Fruit fly (Drosophila melanogaster): ENCODE measurements around the gene FER.

FER gene

DNA sequence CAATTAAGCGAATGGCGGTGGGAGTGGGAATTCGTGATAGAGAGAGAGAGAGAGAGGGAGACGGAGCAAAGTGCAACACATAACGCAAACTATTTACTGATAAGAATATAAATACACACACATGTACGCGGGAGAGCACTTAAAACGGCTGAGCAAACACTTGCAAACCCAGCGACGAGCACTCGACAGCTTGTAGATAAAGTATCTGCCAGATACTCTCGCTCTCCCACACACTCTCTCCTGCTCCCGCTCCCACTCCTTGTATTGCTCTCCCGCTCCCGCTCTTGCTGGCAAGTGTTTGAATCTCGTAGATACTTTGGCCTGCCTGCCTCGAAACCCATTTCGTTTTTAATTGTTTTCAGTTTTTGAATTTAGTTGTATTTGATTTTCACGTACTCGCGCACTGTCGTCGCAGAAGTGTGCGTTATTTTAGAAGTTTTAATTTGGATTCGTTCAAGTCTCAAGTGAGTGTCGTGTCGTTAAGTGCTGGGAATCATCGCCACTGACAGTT, 33.9 kb upstream of the FER start:
- TF ChIP-seq CG12768 (GFP tag; optimal IDR thresholded peaks at IDR 0.05), result peak; percentile 92
- TF ChIP-seq cnc (optimal IDR thresholded peaks at IDR 0.05), result no peak
- TF ChIP-seq CG14711 (tag; optimal IDR thresholded peaks at IDR 0.05), result peak; percentile 26
- peak; percentile 65 for TF ChIP-seq CG7101 (tag; optimal IDR thresholded peaks at IDR 0.05)
- TF ChIP-seq tj (GFP tag; optimal IDR thresholded peaks at IDR 0.05), result peak; percentile 74
- TF ChIP-seq Hr96 (GFP tag; optimal IDR thresholded peaks at IDR 0.05), result peak; percentile 73
- TF ChIP-seq CG11617 (GFP tag; optimal IDR thresholded peaks at IDR 0.05), result peak; percentile 43
- TF ChIP-seq Clk (GFP tag; optimal IDR thresholded peaks at IDR 0.05), result peak; percentile 46
- TF ChIP-seq CG1620 (GFP tag; optimal IDR thresholded peaks at IDR 0.05), result no peak
- peak; percentile 63 for TF ChIP-seq CG33017 (tag; optimal IDR thresholded peaks at IDR 0.05)
- peak; percentile 34 for TF ChIP-seq bab1 (GFP tag; optimal IDR thresholded peaks at IDR 0.05)
- TF ChIP-seq CG7045 (GFP tag; optimal IDR thresholded peaks at IDR 0.05), result peak; percentile 65
- TF ChIP-seq Crg-1 (GFP tag; optimal IDR thresholded peaks at IDR 0.05), result no peak
- peak; percentile 75 for TF ChIP-seq Mnt (GFP tag; optimal IDR thresholded peaks at IDR 0.05)
- no peak for TF ChIP-seq toe (GFP tag; optimal IDR thresholded peaks at IDR 0.05)
- TF ChIP-seq kay (GFP tag; ENCODE audit: borderline replicate concordance), result no peak
- peak; percentile 90 for TF ChIP-seq cic (GFP tag; optimal IDR thresholded peaks at IDR 0.05)
- peak; percentile 20 for TF ChIP-seq pad (GFP tag; optimal IDR thresholded peaks at IDR 0.05)
- no peak for TF ChIP-seq CG5204 (GFP tag; optimal IDR thresholded peaks at IDR 0.05)
- peak; percentile 65 for TF ChIP-seq ovo (GFP tag; optimal IDR thresholded peaks at IDR 0.05)

dm6 chr3R:9427328-9427727, 33.0 kb upstream of the FER start:
- TF ChIP-seq tj (GFP tag; optimal IDR thresholded peaks at IDR 0.05) (no peak), Hr96 (GFP tag; optimal IDR thresholded peaks at IDR 0.05) (no peak), CG14711 (tag; optimal IDR thresholded peaks at IDR 0.05) (no peak), cnc (optimal IDR thresholded peaks at IDR 0.05) (no peak), CG12768 (GFP tag; optimal IDR thresholded peaks at IDR 0.05) (no peak), Clk (GFP tag; optimal IDR thresholded peaks at IDR 0.05) (no peak), kay (GFP tag; ENCODE audit: borderline replicate concordance) (no peak), toe (GFP tag; optimal IDR thresholded peaks at IDR 0.05) (no peak), CG7101 (tag; optimal IDR thresholded peaks at IDR 0.05) (no peak)

DNA sequence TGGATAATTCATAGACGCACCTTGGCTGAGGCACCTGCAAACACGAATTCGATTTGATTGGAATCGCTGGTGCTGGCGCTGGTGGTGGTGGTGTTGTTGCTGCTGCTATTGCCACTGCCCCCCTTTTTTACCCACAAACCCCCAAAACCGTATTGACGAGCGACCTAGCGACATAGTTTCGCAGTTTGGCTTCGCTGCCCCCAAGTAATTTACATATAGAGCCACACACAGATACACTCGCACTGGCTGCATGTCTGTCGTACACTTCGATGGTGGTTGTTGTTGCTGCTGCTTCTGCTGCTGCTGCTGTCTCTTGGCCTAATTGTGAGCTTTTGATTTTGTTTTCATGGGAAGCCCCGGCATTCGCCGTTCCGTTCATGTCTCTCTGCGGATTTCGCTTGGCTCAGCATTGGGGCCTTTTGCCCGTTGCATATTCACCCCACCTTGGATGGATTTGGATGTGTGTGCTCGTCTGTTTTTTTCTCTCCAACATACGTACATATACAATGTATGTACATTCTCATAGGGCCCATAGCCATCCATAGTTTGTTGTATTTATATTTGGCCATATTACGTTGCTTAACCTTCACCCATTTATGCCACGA, 29.8 kb upstream of the FER start:
- no peak for TF ChIP-seq Clk (GFP tag; optimal IDR thresholded peaks at IDR 0.05)
- TF ChIP-seq bab1 (GFP tag; optimal IDR thresholded peaks at IDR 0.05), result no peak
- no peak for TF ChIP-seq CG7101 (tag; optimal IDR thresholded peaks at IDR 0.05)
- peak; percentile 88 for TF ChIP-seq tj (GFP tag; optimal IDR thresholded peaks at IDR 0.05)
- no peak for TF ChIP-seq CG11617 (GFP tag; optimal IDR thresholded peaks at IDR 0.05)

DNA sequence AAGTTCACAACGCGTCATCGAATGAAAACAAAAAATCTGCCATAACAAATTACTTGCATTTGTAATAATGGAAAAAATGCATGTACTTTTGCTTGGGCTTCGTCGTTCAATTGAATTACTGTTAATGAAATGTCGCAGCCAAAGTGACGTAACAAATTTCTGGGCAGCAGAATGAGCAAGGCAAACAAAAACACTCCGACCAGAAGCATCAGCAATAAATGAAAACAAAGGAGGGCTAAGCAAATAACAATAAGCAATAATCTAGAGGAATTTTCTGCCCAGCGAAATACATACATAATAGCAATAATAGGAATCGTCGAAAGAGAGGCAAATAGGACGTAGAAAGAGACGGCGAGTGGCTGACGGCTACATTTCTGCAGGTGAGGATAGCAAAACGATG, 28.0 kb upstream of the FER start:
- TF ChIP-seq bab1 (GFP tag; optimal IDR thresholded peaks at IDR 0.05) (no peak), CG1620 (GFP tag; optimal IDR thresholded peaks at IDR 0.05) (no peak), cnc (optimal IDR thresholded peaks at IDR 0.05) (no peak), CG5204 (GFP tag; optimal IDR thresholded peaks at IDR 0.05) (no peak), CG12768 (GFP tag; optimal IDR thresholded peaks at IDR 0.05) (peak; percentile 44), cic (GFP tag; optimal IDR thresholded peaks at IDR 0.05) (peak; percentile 21), kay (GFP tag; ENCODE audit: borderline replicate concordance) (peak; percentile 59), Mnt (GFP tag; optimal IDR thresholded peaks at IDR 0.05) (no peak), tj (GFP tag; optimal IDR thresholded peaks at IDR 0.05) (peak; percentile 80), toe (GFP tag; optimal IDR thresholded peaks at IDR 0.05) (no peak)

- TF ChIP-seq Hr96 (GFP tag; optimal IDR thresholded peaks at IDR 0.05), result no peak
- peak; percentile 73 for TF ChIP-seq CG12768 (GFP tag; optimal IDR thresholded peaks at IDR 0.05)
- peak; percentile 36 for TF ChIP-seq ovo (GFP tag; optimal IDR thresholded peaks at IDR 0.05)
- no peak for TF ChIP-seq CG5204 (GFP tag; optimal IDR thresholded peaks at IDR 0.05)
- no peak for TF ChIP-seq cnc (optimal IDR thresholded peaks at IDR 0.05)
- TF ChIP-seq toe (GFP tag; optimal IDR thresholded peaks at IDR 0.05), result no peak
- TF ChIP-seq tj (GFP tag; optimal IDR thresholded peaks at IDR 0.05), result peak; percentile 64
- TF ChIP-seq CG33017 (tag; optimal IDR thresholded peaks at IDR 0.05), result peak; percentile 10
- TF ChIP-seq CG7045 (GFP tag; optimal IDR thresholded peaks at IDR 0.05), result peak; percentile 18
- TF ChIP-seq CG11617 (GFP tag; optimal IDR thresholded peaks at IDR 0.05), result peak; percentile 45
- no peak for TF ChIP-seq Crg-1 (GFP tag; optimal IDR thresholded peaks at IDR 0.05)
- peak; percentile 14 for TF ChIP-seq CG14711 (tag; optimal IDR thresholded peaks at IDR 0.05)
- no peak for TF ChIP-seq Clk (GFP tag; optimal IDR thresholded peaks at IDR 0.05)
- peak; percentile 34 for TF ChIP-seq CG7101 (tag; optimal IDR thresholded peaks at IDR 0.05)
- TF ChIP-seq bab1 (GFP tag; optimal IDR thresholded peaks at IDR 0.05), result no peak
- TF ChIP-seq cic (GFP tag; optimal IDR thresholded peaks at IDR 0.05), result peak; percentile 91
- no peak for TF ChIP-seq kay (GFP tag; ENCODE audit: borderline replicate concordance)
- TF ChIP-seq Mnt (GFP tag; optimal IDR thresholded peaks at IDR 0.05), result peak; percentile 13
- TF ChIP-seq pad (GFP tag; optimal IDR thresholded peaks at IDR 0.05), result peak; percentile 55
- TF ChIP-seq CG1620 (GFP tag; optimal IDR thresholded peaks at IDR 0.05), result no peak
Observed at dm6 chr3R:9420439-9421234, 26.3 kb upstream of the FER start.

DNA sequence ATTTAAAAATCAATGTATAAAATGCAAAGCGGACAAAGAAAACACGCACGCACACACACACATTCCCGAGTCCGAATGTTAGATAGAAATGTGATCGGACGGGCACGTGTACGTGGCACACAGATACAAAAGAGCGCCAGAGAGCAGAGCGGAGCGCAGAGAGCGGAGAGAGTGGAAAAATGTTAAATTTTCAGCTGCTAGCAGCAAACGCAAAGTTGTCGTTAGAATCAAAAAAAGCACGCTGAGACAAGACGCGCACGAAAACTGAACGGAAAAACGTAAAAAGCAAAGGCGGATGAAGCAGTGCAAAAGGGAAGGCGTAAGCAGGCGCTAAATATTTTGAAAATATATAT, 24.9 kb upstream of the FER start:
- TF ChIP-seq CG12768 (GFP tag; optimal IDR thresholded peaks at IDR 0.05), result peak; percentile 47
- no peak for TF ChIP-seq CG5204 (GFP tag; optimal IDR thresholded peaks at IDR 0.05)
- peak; percentile 56 for TF ChIP-seq Clk (GFP tag; optimal IDR thresholded peaks at IDR 0.05)
- TF ChIP-seq ovo (GFP tag; optimal IDR thresholded peaks at IDR 0.05), result no peak
- TF ChIP-seq CG7045 (GFP tag; optimal IDR thresholded peaks at IDR 0.05), result peak; percentile 9
- TF ChIP-seq cic (GFP tag; optimal IDR thresholded peaks at IDR 0.05), result peak; percentile 73
- TF ChIP-seq CG7101 (tag; optimal IDR thresholded peaks at IDR 0.05), result no peak
- peak; percentile 1 for TF ChIP-seq CG11617 (GFP tag; optimal IDR thresholded peaks at IDR 0.05)
- no peak for TF ChIP-seq bab1 (GFP tag; optimal IDR thresholded peaks at IDR 0.05)
- no peak for TF ChIP-seq kay (GFP tag; ENCODE audit: borderline replicate concordance)
- TF ChIP-seq CG1620 (GFP tag; optimal IDR thresholded peaks at IDR 0.05), result no peak
- peak; percentile 95 for TF ChIP-seq Mnt (GFP tag; optimal IDR thresholded peaks at IDR 0.05)
- TF ChIP-seq Hr96 (GFP tag; optimal IDR thresholded peaks at IDR 0.05), result no peak
- TF ChIP-seq Crg-1 (GFP tag; optimal IDR thresholded peaks at IDR 0.05), result peak; percentile 10
- peak; percentile 47 for TF ChIP-seq tj (GFP tag; optimal IDR thresholded peaks at IDR 0.05)
- TF ChIP-seq CG14711 (tag; optimal IDR thresholded peaks at IDR 0.05), result peak; percentile 17
- no peak for TF ChIP-seq toe (GFP tag; optimal IDR thresholded peaks at IDR 0.05)
- peak; percentile 28 for TF ChIP-seq CG33017 (tag; optimal IDR thresholded peaks at IDR 0.05)
- peak; percentile 17 for TF ChIP-seq pad (GFP tag; optimal IDR thresholded peaks at IDR 0.05)
- no peak for TF ChIP-seq cnc (optimal IDR thresholded peaks at IDR 0.05)

Measured in whole organism, adult.